Worm (Caenorhabditis elegans) whole organism, L4 larva: ENCODE results near the gene F33G12.7.
A peak's percentile ranks its signal among the peaks of the same experiment; 100 is the strongest.

Experiments
- ZK546.5 ChIP-seq, 2 experiments: sonication (generic microtip); optimal IDR thresholded peaks; 2 replicates each; lab custom pipeline; 2017; ENCODE audit warnings: missing biosample characterization in 2 of 2, missing genetic modification characterization in 2 of 2
- daf-12 ChIP-seq: fragments of 150-350 bp; optimal IDR thresholded peaks from 2 replicates; lab custom pipeline; 2014; ENCODE audit warnings: missing biosample characterization, missing genetic modification reagents, missing genetic modification characterization
- fkh-10 ChIP-seq: fragments of 150-350 bp; optimal IDR thresholded peaks from 2 replicates; lab custom pipeline; 2014; ENCODE audit warnings: missing biosample characterization, missing genetic modification reagents, missing genetic modification characterization
- lin-38 ChIP-seq: fragments of 200-800 bp; sonication (Bioruptor generic); IDR thresholded peaks from 2 replicates; pipeline ENCODE4 v1.3.6; 2022; ENCODE audit warnings: missing genetic modification reagents, missing genetic modification characterization, missing compliant biosample characterization
- nhr-25 ChIP-seq: sonication (generic microtip); optimal IDR thresholded peaks from 2 replicates; lab custom pipeline; 2017; ENCODE audit warnings: missing genetic modification characterization, mild to moderate bottlenecking, missing compliant biosample characterization, antibody characterized with exemption, moderate library complexity, borderline replicate concordance; ENCODE audit not compliant: insufficient read depth
- vab-7 ChIP-seq: fragments of 200-800 bp; sonication (Bioruptor generic); IDR thresholded peaks from 2 replicates; pipeline ENCODE4 v1.3.6; 2022; ENCODE audit warnings: missing genetic modification reagents, missing genetic modification characterization, missing compliant biosample characterization

ce11 chrII:5061794-5062368, 21.4 kb upstream of the F33G12.7 start, which contains the start of gene smc-5:
- TF ChIP-seq ZK546.5 (tag; optimal IDR thresholded peaks at IDR 0.05; lab: Kevin White, UChicago) (no peak), daf-12 (no peak), vab-7 (GFP tag; lab: Robert Waterston, UW) (peak; percentile 47; the same call in 1 of the 2 replicates), lin-38 (GFP tag; lab: Robert Waterston, UW) (peak; percentile 94), fkh-10 (GFP tag; lab: Kevin White, UChicago) (no peak), nhr-25 (tag; lab: Kevin White, UChicago) (peak; percentile 28)
